Fruit fly (Drosophila melanogaster): ENCODE measurements around the gene CG32195.

- TF ChIP-seq psq (optimal IDR thresholded peaks at IDR 0.05) (no peak), insv (optimal IDR thresholded peaks at IDR 0.05) (no peak), ttk (optimal IDR thresholded peaks at IDR 0.05) (no peak), Sin3A (optimal IDR thresholded peaks at IDR 0.05) (no peak), Myc (optimal IDR thresholded peaks at IDR 0.05) (no peak)
These were observed 42.7 kb upstream of the CG32195 start, which contains the start of gene CG44006 for dm6 chr3L:18070050-18070449.
